Worm (Caenorhabditis elegans) whole organism, L2 larva: ENCODE results near the gene F31B9.2.

ENCODE experiments used
- C34F6.9 ChIP-seq: fragments of 150-350 bp; optimal IDR thresholded peaks from 2 replicates; lab custom pipeline; 2014; ENCODE audit warnings: missing biosample characterization, missing genetic modification characterization
- R02D3.7 ChIP-seq: fragments of 150-350 bp; optimal IDR thresholded peaks from 2 replicates; lab custom pipeline; 2014; ENCODE audit warnings: missing biosample characterization, missing genetic modification characterization
- ZK546.5 ChIP-seq: sonication (generic microtip); optimal IDR thresholded peaks from 2 replicates; lab custom pipeline; 2017; ENCODE audit warnings: missing biosample characterization, missing genetic modification characterization
- alr-1 ChIP-seq: fragments of 150-350 bp; optimal IDR thresholded peaks from 2 replicates; lab custom pipeline; 2014; ENCODE audit warnings: missing biosample characterization, missing genetic modification characterization
- ama-1 ChIP-seq: fragments of 150-350 bp; optimal IDR thresholded peaks from 2 replicates; lab custom pipeline; 2018; ENCODE audit warnings: inconsistent platforms
- ceh-82 ChIP-seq: fragments of 150-350 bp; optimal IDR thresholded peaks from 2 replicates; lab custom pipeline; 2014; ENCODE audit warnings: missing biosample characterization, missing genetic modification characterization
- crh-2 ChIP-seq: sonication (generic microtip); optimal IDR thresholded peaks from 2 replicates; lab custom pipeline; 2017; ENCODE audit warnings: missing biosample characterization, missing genetic modification characterization
- elt-1 ChIP-seq: fragments of 150-350 bp; optimal IDR thresholded peaks from 2 replicates; lab custom pipeline; 2014; ENCODE audit warnings: missing biosample characterization, missing genetic modification characterization
- elt-3 ChIP-seq: sonication (generic microtip); optimal IDR thresholded peaks from 2 replicates; lab custom pipeline; 2017; ENCODE audit warnings: missing biosample characterization, missing genetic modification characterization
- fos-1 ChIP-seq: fragments of 150-350 bp; optimal IDR thresholded peaks from 2 replicates; lab custom pipeline; 2014; ENCODE audit warnings: missing biosample characterization, missing genetic modification characterization
- lin-11 ChIP-seq: fragments of 150-350 bp; sonication (generic microtip); optimal IDR thresholded peaks from 2 replicates; lab custom pipeline; 2014; ENCODE audit warnings: missing biosample characterization, missing genetic modification characterization, inconsistent platforms, mixed read lengths
- lin-39 ChIP-seq: fragments of 150-350 bp; optimal IDR thresholded peaks from 2 replicates; lab custom pipeline; 2014; ENCODE audit warnings: missing biosample characterization, missing genetic modification reagents, missing genetic modification characterization
- lsy-2 ChIP-seq, 2 experiments: fragments of 150-350 bp in 1 of 2; sonication (generic microtip) in 1 of 2; optimal IDR thresholded peaks; 2 replicates each; lab custom pipeline; 2014 to 2017; ENCODE audit warnings: missing biosample characterization in 2 of 2, missing genetic modification characterization in 2 of 2
- mab-5 ChIP-seq: fragments of 150-350 bp; optimal IDR thresholded peaks from 2 replicates; lab custom pipeline; 2014; ENCODE audit warnings: missing biosample characterization, missing genetic modification characterization
- mdl-1 ChIP-seq, 2 experiments: fragments of 150-350 bp in 1 of 2; sonication (generic microtip) in 1 of 2; optimal IDR thresholded peaks; 2 replicates each; lab custom pipeline; 2017; ENCODE audit warnings: missing biosample characterization in 2 of 2, missing genetic modification characterization in 2 of 2
- nhr-10 ChIP-seq: sonication (generic microtip); optimal IDR thresholded peaks from 2 replicates; lab custom pipeline; 2017; ENCODE audit warnings: missing biosample characterization, missing genetic modification characterization
- nhr-11 ChIP-seq: fragments of 150-350 bp; optimal IDR thresholded peaks from 2 replicates; lab custom pipeline; 2014; ENCODE audit warnings: missing biosample characterization, missing genetic modification characterization
- nhr-12 ChIP-seq: fragments of 150-350 bp; optimal IDR thresholded peaks from 2 replicates; lab custom pipeline; 2014; ENCODE audit warnings: missing biosample characterization, missing genetic modification characterization
- nhr-21 ChIP-seq: fragments of 150-350 bp; optimal IDR thresholded peaks from 2 replicates; lab custom pipeline; 2014; ENCODE audit warnings: missing biosample characterization, missing genetic modification characterization
- nhr-23 ChIP-seq: fragments of 150-350 bp; optimal IDR thresholded peaks from 2 replicates; lab custom pipeline; 2014; ENCODE audit warnings: missing biosample characterization, missing genetic modification reagents, missing genetic modification characterization
- nhr-237 ChIP-seq: fragments of 150-350 bp; optimal IDR thresholded peaks from 2 replicates; lab custom pipeline; 2014; ENCODE audit warnings: missing biosample characterization, missing genetic modification characterization
- nhr-6 ChIP-seq: fragments of 150-350 bp; optimal IDR thresholded peaks from 2 replicates; lab custom pipeline; 2014; ENCODE audit warnings: missing biosample characterization, missing genetic modification characterization
- nhr-77 ChIP-seq: fragments of 150-350 bp; optimal IDR thresholded peaks from 2 replicates; lab custom pipeline; 2014; ENCODE audit warnings: missing biosample characterization, missing genetic modification characterization
- peb-1 ChIP-seq: fragments of 150-350 bp; optimal IDR thresholded peaks from 2 replicates; lab custom pipeline; 2014; ENCODE audit warnings: missing biosample characterization, missing genetic modification characterization
- sem-4 ChIP-seq: fragments of 150-350 bp; optimal IDR thresholded peaks from 2 replicates; lab custom pipeline; 2014; ENCODE audit warnings: missing biosample characterization, missing genetic modification reagents, missing genetic modification characterization
- skn-1 ChIP-seq: sonication (generic microtip); optimal IDR thresholded peaks from 2 replicates; lab custom pipeline; 2017; ENCODE audit warnings: missing biosample characterization, missing genetic modification characterization
- sma-3 ChIP-seq: sonication (generic microtip); optimal IDR thresholded peaks from 2 replicates; lab custom pipeline; 2016; ENCODE audit warnings: missing genetic modification reagents, missing genetic modification characterization, missing compliant biosample characterization
- sma-9 ChIP-seq, 2 experiments: fragments of 150-350 bp in 1 of 2; sonication (generic microtip) in 1 of 2; optimal IDR thresholded peaks; 2 replicates each; lab custom pipeline; 2014 to 2016; ENCODE audit warnings: missing genetic modification characterization in 2 of 2, mild to moderate bottlenecking in 1 of 2, missing biosample characterization in 1 of 2, missing compliant biosample characterization in 1 of 2, missing genetic modification reagents in 1 of 2, moderate library complexity in 1 of 2
- unc-39 ChIP-seq: fragments of 150-350 bp; optimal IDR thresholded peaks from 2 replicates; lab custom pipeline; 2014; ENCODE audit warnings: missing biosample characterization, missing genetic modification characterization
- unc-55 ChIP-seq: fragments of 150-350 bp; sonication (generic microtip); optimal IDR thresholded peaks from 3 replicates; lab custom pipeline; 2014; ENCODE audit warnings: missing biosample characterization, missing genetic modification reagents, missing genetic modification characterization
- unc-62 ChIP-seq: fragments of 150-350 bp; optimal IDR thresholded peaks from 2 replicates; lab custom pipeline; 2014; ENCODE audit warnings: missing biosample characterization, missing genetic modification reagents, missing genetic modification characterization
- ztf-1 ChIP-seq: fragments of 200-800 bp; sonication (Bioruptor generic); conservative IDR thresholded peaks from 2 replicates; pipeline ENCODE4 v1.3.6; 2022; ENCODE audit warnings: missing genetic modification characterization, missing compliant biosample characterization
- ztf-11 ChIP-seq: sonication (generic microtip); optimal IDR thresholded peaks from 2 replicates; lab custom pipeline; 2017; ENCODE audit warnings: missing biosample characterization, missing genetic modification characterization
- ztf-4 ChIP-seq: fragments of 150-350 bp; optimal IDR thresholded peaks from 2 replicates; lab custom pipeline; 2014; ENCODE audit warnings: missing biosample characterization, missing genetic modification characterization

The F31B9.2 gene

ce11 chrX:15943709-15944108, 26.5 kb downstream of the F31B9.2 start, which contains the start of gene mec-5:
Gene mec-5 (plus strand): TSS chrX:15944009.
- TF ChIP-seq C34F6.9 (tag; lab: Kevin White, UChicago) (no peak), ztf-1 (GFP tag; lab: Robert Waterston, UW) (no peak), nhr-10 (tag; lab: Kevin White, UChicago) (no peak), unc-55 (GFP tag; lab: Kevin White, UChicago) (no peak), skn-1 (tag; lab: Kevin White, UChicago) (no peak), nhr-12 (tag; lab: Kevin White, UChicago) (no peak), mdl-1 (tag; optimal IDR thresholded peaks at IDR 0.05; lab: Kevin White, UChicago) (no peak), sma-3 (GFP tag; lab: Kevin White, UChicago) (no peak), nhr-77 (tag; lab: Kevin White, UChicago) (no peak), peb-1 (tag; lab: Kevin White, UChicago) (no peak), unc-39 (tag; lab: Kevin White, UChicago) (no peak), lin-39 (tag; lab: Kevin White, UChicago) (no peak), sma-9 (GFP tag; optimal IDR thresholded peaks at IDR 0.05; lab: Kevin White, UChicago) (no peak), sma-9 (tag; optimal IDR thresholded peaks at IDR 0.05; lab: Kevin White, UChicago) (no peak), ztf-4 (tag; lab: Kevin White, UChicago) (no peak), sem-4 (tag; lab: Kevin White, UChicago) (no peak), unc-62 (GFP tag; lab: Kevin White, UChicago) (no peak), fos-1 (no peak), nhr-21 (tag; lab: Kevin White, UChicago) (no peak)

- TF ChIP-seq nhr-23 (tag; lab: Kevin White, UChicago) (no peak), elt-1 (tag; lab: Kevin White, UChicago) (no peak), nhr-11 (tag; lab: Kevin White, UChicago) (no peak), nhr-237 (tag; lab: Kevin White, UChicago) (no peak), mdl-1 (tag; optimal IDR thresholded peaks at IDR 0.05; lab: Kevin White, UChicago) (no peak), unc-39 (tag; lab: Kevin White, UChicago) (no peak), ztf-11 (tag; lab: Kevin White, UChicago) (no peak), nhr-21 (tag; lab: Kevin White, UChicago) (no peak), ceh-82 (no peak), lsy-2 (tag; optimal IDR thresholded peaks at IDR 0.05; lab: Kevin White, UChicago) (no peak), crh-2 (tag; lab: Kevin White, UChicago) (no peak), lin-11 (tag; lab: Kevin White, UChicago) (no peak), ZK546.5 (tag; lab: Kevin White, UChicago) (no peak), skn-1 (tag; lab: Kevin White, UChicago) (no peak), nhr-6 (no peak), unc-55 (GFP tag; lab: Kevin White, UChicago) (no peak)
- TF ChIP-seq, all 48 proteins: peak for 0
Measured at ce11 chrX:15944198-15944597, 27.0 kb downstream of the F31B9.2 start.

- TF ChIP-seq nhr-10 (tag; lab: Kevin White, UChicago): no peak
- TF ChIP-seq unc-62 (GFP tag; lab: Kevin White, UChicago): no peak
- no peak for TF ChIP-seq elt-3 (tag; lab: Kevin White, UChicago)
- no peak for TF ChIP-seq nhr-77 (tag; lab: Kevin White, UChicago)
- TF ChIP-seq mab-5 (tag; lab: Kevin White, UChicago): no peak
- no peak for TF ChIP-seq nhr-12 (tag; lab: Kevin White, UChicago)
- no peak for TF ChIP-seq alr-1 (tag; lab: Kevin White, UChicago)
- no peak for TF ChIP-seq unc-55 (GFP tag; lab: Kevin White, UChicago)
Measured at ce11 chrX:15945806-15946205, 28.6 kb downstream of the F31B9.2 start.

DNA sequence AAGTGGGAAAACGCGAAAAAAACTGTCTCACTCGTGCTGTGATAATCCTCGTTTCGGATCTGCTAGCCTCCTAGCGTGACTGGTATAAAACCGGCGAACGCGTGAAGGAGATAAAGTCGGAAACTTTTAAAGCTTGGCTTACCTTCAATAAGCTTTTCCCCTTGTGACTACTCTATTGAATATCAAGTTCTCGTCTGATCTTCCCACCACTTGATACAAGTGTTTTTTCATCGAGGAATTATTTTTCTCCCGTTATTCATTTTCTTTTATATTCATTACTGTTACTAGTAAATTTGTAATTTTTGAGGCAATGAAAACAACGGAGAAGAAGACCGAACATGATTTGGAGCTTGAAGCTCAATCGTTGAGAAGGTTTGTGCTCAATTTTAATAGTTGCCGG, 34.0 kb downstream of the F31B9.2 start, which contains the start of gene col-186:
TSS of gene col-186 (plus strand) at position 301 of the 400 bp plus-strand sequence.
- TF ChIP-seq lsy-2 (tag; optimal IDR thresholded peaks at IDR 0.05; lab: Kevin White, UChicago) (no peak), nhr-11 (tag; lab: Kevin White, UChicago) (no peak), ztf-11 (tag; lab: Kevin White, UChicago) (no peak), elt-1 (tag; lab: Kevin White, UChicago) (no peak), lin-39 (tag; lab: Kevin White, UChicago) (no peak), ceh-82 (no peak)

- TF ChIP-seq nhr-6: no peak
- TF ChIP-seq unc-39 (tag; lab: Kevin White, UChicago): no peak
- no peak for TF ChIP-seq ceh-82
- TF ChIP-seq fos-1: no peak
- no peak for TF ChIP-seq ztf-11 (tag; lab: Kevin White, UChicago)
- TF ChIP-seq sem-4 (tag; lab: Kevin White, UChicago): no peak
- TF ChIP-seq elt-3 (tag; lab: Kevin White, UChicago): no peak
- TF ChIP-seq sma-9 (GFP tag; optimal IDR thresholded peaks at IDR 0.05; lab: Kevin White, UChicago): no peak
- no peak for TF ChIP-seq sma-9 (tag; optimal IDR thresholded peaks at IDR 0.05; lab: Kevin White, UChicago)
- no peak for TF ChIP-seq R02D3.7 (tag; lab: Kevin White, UChicago)
- TF ChIP-seq crh-2 (tag; lab: Kevin White, UChicago): no peak
- no peak for TF ChIP-seq ZK546.5 (tag; lab: Kevin White, UChicago)
- no peak for TF ChIP-seq C34F6.9 (tag; lab: Kevin White, UChicago)
- TF ChIP-seq lsy-2 (tag; optimal IDR thresholded peaks at IDR 0.05; lab: Kevin White, UChicago): no peak
- no peak for TF ChIP-seq ama-1 (lab: Kevin White, UChicago)
- TF ChIP-seq nhr-21 (tag; lab: Kevin White, UChicago): no peak
- TF ChIP-seq, all 48 proteins: peak for 0
Measured at ce11 chrX:15953086-15953485, 35.9 kb downstream of the F31B9.2 start.
